Fruit fly (Drosophila melanogaster) whole organism, embryonic: ENCODE measurements around the gene kz.

Source experiments
- BEAF-32 ChIP-seq: fragments of 200-800 bp; sonication (Bioruptor generic); optimal IDR thresholded peaks from 3 replicates; lab custom pipeline; 2017; ENCODE audit warnings: missing biosample characterization, missing genetic modification characterization, mild to moderate bottlenecking, moderate library complexity, missing genetic modification reagents
- Bdp1 ChIP-seq: fragments of 200-800 bp; sonication (Bioruptor generic); optimal IDR thresholded peaks from 3 replicates; lab custom pipeline; 2016; ENCODE audit warnings: missing biosample characterization, missing genetic modification characterization
- CG10209 ChIP-seq: fragments of 200-800 bp; sonication (Bioruptor generic); optimal IDR thresholded peaks from 3 replicates; lab custom pipeline; 2017; ENCODE audit warnings: missing biosample characterization, mild to moderate bottlenecking, missing genetic modification characterization, missing genetic modification reagents
- CG12155 ChIP-seq: fragments of 200-800 bp; sonication (Bioruptor generic); optimal IDR thresholded peaks from 3 replicates; lab custom pipeline; 2016; ENCODE audit warnings: missing biosample characterization, missing genetic modification characterization
- CG1233 ChIP-seq: fragments of 200-800 bp; sonication (Bioruptor generic); optimal IDR thresholded peaks from 4 replicates; lab custom pipeline; 2018; ENCODE audit warnings: missing biosample characterization, mild to moderate bottlenecking, missing genetic modification characterization
- CG13894 ChIP-seq: fragments of 200-800 bp; sonication (Bioruptor generic); optimal IDR thresholded peaks from 3 replicates; lab custom pipeline; 2018; ENCODE audit warnings: missing biosample characterization, mild to moderate bottlenecking, missing genetic modification characterization, moderate library complexity
- CG14860 ChIP-seq: fragments of 200-800 bp; sonication (Bioruptor generic); IDR thresholded peaks from 3 replicates; pipeline ENCODE4 v1.3.6; 2022; ENCODE audit warnings: missing biosample characterization, missing genetic modification characterization; ENCODE audit not compliant: partially characterized antibody
- CG2120 ChIP-seq: fragments of 200-800 bp; sonication (Bioruptor generic); optimal IDR thresholded peaks from 3 replicates; lab custom pipeline; 2016; ENCODE audit warnings: missing biosample characterization, missing genetic modification characterization
- CG31388 ChIP-seq: fragments of 200-800 bp; sonication (Bioruptor generic); optimal IDR thresholded peaks from 2 replicates; lab custom pipeline; 2016; ENCODE audit warnings: missing biosample characterization, missing genetic modification characterization
- CG34422 ChIP-seq: fragments of 200-800 bp; sonication (Bioruptor generic); IDR thresholded peaks from 3 replicates; pipeline ENCODE4 v1.3.6; 2022; ENCODE audit warnings: missing biosample characterization, missing genetic modification characterization
- CG4282 ChIP-seq: fragments of 200-800 bp; sonication (Bioruptor generic); optimal IDR thresholded peaks from 2 replicates; lab custom pipeline; 2016; ENCODE audit warnings: missing biosample characterization, missing genetic modification characterization
- CG4360 ChIP-seq: fragments of 200-800 bp; sonication (Bioruptor generic); IDR thresholded peaks from 2 replicates; pipeline ENCODE4 v1.3.6; 2022; ENCODE audit warnings: missing biosample characterization, missing genetic modification characterization
- CG5953 ChIP-seq: fragments of 200-800 bp; sonication (Bioruptor generic); IDR thresholded peaks from 2 replicates; pipeline ENCODE4 v1.3.6; 2022; ENCODE audit warnings: missing biosample characterization, missing genetic modification characterization
- CG7357 ChIP-seq: fragments of 200-800 bp; sonication (Bioruptor generic); IDR thresholded peaks from 3 replicates; pipeline ENCODE4 v1.3.6; 2022; ENCODE audit warnings: missing biosample characterization, missing genetic modification characterization
- CG7786 ChIP-seq: fragments of 200-800 bp; sonication (Bioruptor generic); optimal IDR thresholded peaks from 2 replicates; lab custom pipeline; 2016; ENCODE audit warnings: missing biosample characterization, missing genetic modification characterization
- CG7987 ChIP-seq: fragments of 200-800 bp; sonication (Bioruptor generic); optimal IDR thresholded peaks from 2 replicates; lab custom pipeline; 2018; ENCODE audit warnings: missing biosample characterization, mild to moderate bottlenecking, missing genetic modification characterization, moderate library complexity
- CG9215 ChIP-seq: fragments of 200-800 bp; sonication (Bioruptor generic); IDR thresholded peaks from 2 replicates; pipeline ENCODE4 v1.3.6; 2022; ENCODE audit warnings: missing biosample characterization, missing genetic modification characterization
- CkIIα-i1 ChIP-seq: fragments of 200-800 bp; sonication (Bioruptor generic); IDR thresholded peaks from 2 replicates; pipeline ENCODE4 v1.3.6; 2022; ENCODE audit warnings: missing biosample characterization, missing genetic modification characterization
- D19B ChIP-seq: fragments of 200-800 bp; sonication (Bioruptor generic); optimal IDR thresholded peaks from 2 replicates; lab custom pipeline; 2017; ENCODE audit warnings: missing biosample characterization, mild to moderate bottlenecking, missing genetic modification characterization
- Dfd ChIP-seq, 2 experiments: fragments of >200 bp; optimal IDR thresholded peaks; 2 replicates each; lab custom pipeline; 2017; ENCODE audit warnings: missing biosample characterization in 2 of 2, missing genetic modification characterization in 2 of 2
- Elba2 ChIP-seq: fragments of 200-800 bp; sonication (Bioruptor generic); optimal IDR thresholded peaks from 3 replicates; lab custom pipeline; 2016; ENCODE audit warnings: missing biosample characterization, missing genetic modification characterization
- H2.0 ChIP-seq: fragments of 200-800 bp; sonication (Bioruptor generic); IDR thresholded peaks from 2 replicates; pipeline ENCODE4 v1.3.6; 2022; ENCODE audit warnings: missing biosample characterization, missing genetic modification characterization
- HmgD ChIP-seq: fragments of 200-800 bp; sonication (Bioruptor generic); optimal IDR thresholded peaks from 3 replicates; lab custom pipeline; 2016; ENCODE audit warnings: missing biosample characterization, missing genetic modification characterization
- Hr51 ChIP-seq, 2 experiments: fragments of 200-800 bp; sonication (Bioruptor generic); optimal IDR thresholded peaks; 2 replicates in 1 of 2; 3 replicates in 1 of 2; lab custom pipeline; 2016 to 2018; ENCODE audit warnings: missing biosample characterization in 2 of 2, missing genetic modification characterization in 2 of 2, mild to moderate bottlenecking in 1 of 2, moderate library complexity in 1 of 2
- MBD-R2 ChIP-seq: fragments of 200-800 bp; sonication (Bioruptor generic); IDR thresholded peaks from 2 replicates; pipeline ENCODE4 v1.3.6; 2022; ENCODE audit warnings: missing biosample characterization, missing genetic modification characterization
- MESR4 ChIP-seq: fragments of 200-800 bp; sonication (Bioruptor generic); optimal IDR thresholded peaks from 2 replicates; lab custom pipeline; 2018; ENCODE audit warnings: missing biosample characterization, mild to moderate bottlenecking, missing genetic modification characterization, moderate library complexity
- NC2α ChIP-seq: fragments of 200-800 bp; sonication (Bioruptor generic); optimal IDR thresholded peaks from 2 replicates; lab custom pipeline; 2016; ENCODE audit warnings: missing biosample characterization, missing genetic modification characterization
- NC2β ChIP-seq: fragments of 200-800 bp; sonication (Bioruptor generic); optimal IDR thresholded peaks from 2 replicates; lab custom pipeline; 2016; ENCODE audit warnings: missing biosample characterization, missing genetic modification characterization
- NK7.1 ChIP-seq: fragments of 200-800 bp; sonication (Bioruptor generic); optimal IDR thresholded peaks from 3 replicates; lab custom pipeline; 2016; ENCODE audit warnings: missing biosample characterization, missing genetic modification characterization
- Taf1 ChIP-seq: fragments of 200-800 bp; sonication (Bioruptor generic); IDR thresholded peaks from 2 replicates; pipeline ENCODE4 v1.3.6; 2022; ENCODE audit warnings: missing biosample characterization, missing genetic modification characterization
- ab ChIP-seq: fragments of 200-800 bp; sonication (Bioruptor generic); optimal IDR thresholded peaks from 2 replicates; lab custom pipeline; 2016; ENCODE audit warnings: missing biosample characterization, missing genetic modification characterization
- ase ChIP-seq: fragments of 200-800 bp; sonication (Bioruptor generic); IDR thresholded peaks from 3 replicates; pipeline ENCODE4 v1.3.6; 2022; ENCODE audit warnings: missing biosample characterization, missing genetic modification characterization
- bsh ChIP-seq, 2 experiments: fragments of 200-800 bp; sonication (Bioruptor generic); optimal IDR thresholded peaks; 2 replicates each; lab custom pipeline; 2017 to 2018; ENCODE audit warnings: mild to moderate bottlenecking in 2 of 2, missing biosample characterization in 2 of 2, missing genetic modification characterization in 2 of 2, moderate library complexity in 1 of 2
- crc ChIP-seq: fragments of 200-800 bp; sonication (Bioruptor generic); optimal IDR thresholded peaks from 2 replicates; lab custom pipeline; 2016; ENCODE audit warnings: missing biosample characterization, missing genetic modification characterization
- crp ChIP-seq, 2 experiments: fragments of 200-800 bp; sonication (Bioruptor generic); optimal IDR thresholded peaks; 2 replicates in 1 of 2; 3 replicates in 1 of 2; lab custom pipeline; 2017; ENCODE audit warnings: missing biosample characterization in 2 of 2, missing genetic modification characterization in 2 of 2, mild to moderate bottlenecking in 1 of 2, moderate library complexity in 1 of 2
- dan ChIP-seq: fragments of 200-800 bp; sonication (Bioruptor generic); IDR thresholded peaks from 2 replicates; pipeline ENCODE4 v1.3.6; 2022; ENCODE audit warnings: missing biosample characterization, missing genetic modification characterization
- disco-r ChIP-seq: fragments of 200-800 bp; sonication (Bioruptor generic); optimal IDR thresholded peaks from 2 replicates; lab custom pipeline; 2016; ENCODE audit warnings: missing biosample characterization, missing genetic modification characterization
- ems ChIP-seq: fragments of 200-800 bp; sonication (Bioruptor generic); optimal IDR thresholded peaks from 3 replicates; lab custom pipeline; 2016; ENCODE audit warnings: missing biosample characterization, missing genetic modification characterization
- fu2 ChIP-seq: fragments of 200-800 bp; sonication (Bioruptor generic); optimal IDR thresholded peaks from 2 replicates; lab custom pipeline; 2016; ENCODE audit warnings: missing biosample characterization, missing genetic modification characterization
- knrl ChIP-seq: fragments of 200-800 bp; sonication (Bioruptor generic); IDR thresholded peaks from 3 replicates; pipeline ENCODE4 v1.3.6; 2022; ENCODE audit warnings: missing biosample characterization, missing genetic modification characterization; ENCODE audit not compliant: partially characterized antibody
- mirr ChIP-seq: fragments of 200-800 bp; sonication (Bioruptor generic); optimal IDR thresholded peaks from 3 replicates; lab custom pipeline; 2018; ENCODE audit warnings: missing biosample characterization, mild to moderate bottlenecking, missing genetic modification characterization
- org-1 ChIP-seq: fragments of 200-800 bp; sonication (Bioruptor generic); optimal IDR thresholded peaks from 2 replicates; lab custom pipeline; 2017; ENCODE audit warnings: missing biosample characterization, missing genetic modification characterization
- prd ChIP-seq, 3 experiments: fragments of >200 bp in 2 of 3; fragments of 200-800 bp in 1 of 3; sonication (Bioruptor generic) in 1 of 3; optimal IDR thresholded peaks in 2 of 3; IDR thresholded peaks in 1 of 3; 2 replicates in 2 of 3; 3 replicates in 1 of 3; pipeline versions ENCODE4 v1.3.6 to Lab custom; 2017 to 2022; ENCODE audit warnings: missing biosample characterization in 1 of 3, missing genetic modification characterization in 1 of 3
- psq ChIP-seq: fragments of 200-800 bp; sonication (Bioruptor generic); optimal IDR thresholded peaks from 2 replicates; lab custom pipeline; 2017; ENCODE audit warnings: missing biosample characterization, missing genetic modification characterization
- sc ChIP-seq, 3 experiments: fragments of >200 bp in 2 of 3; fragments of 200-800 bp in 1 of 3; sonication (Bioruptor generic) in 1 of 3; optimal IDR thresholded peaks; 2 replicates in 2 of 3; 3 replicates in 1 of 3; lab custom pipeline; 2017; ENCODE audit warnings: mild to moderate bottlenecking in 1 of 3, missing biosample characterization in 1 of 3, missing genetic modification characterization in 1 of 3, missing genetic modification reagents in 1 of 3
- shn ChIP-seq: fragments of 200-800 bp; sonication (Bioruptor generic); optimal IDR thresholded peaks from 3 replicates; lab custom pipeline; 2016; ENCODE audit warnings: missing biosample characterization, missing genetic modification characterization
- sisA ChIP-seq: fragments of 200-800 bp; sonication (Bioruptor generic); IDR thresholded peaks from 2 replicates; pipeline ENCODE4 v1.3.6; 2022; ENCODE audit warnings: missing biosample characterization, missing genetic modification characterization
- trh ChIP-seq: fragments of 200-800 bp; sonication (Bioruptor generic); optimal IDR thresholded peaks from 2 replicates; lab custom pipeline; 2016; ENCODE audit warnings: missing biosample characterization, missing genetic modification characterization
- tx ChIP-seq: fragments of 200-800 bp; sonication (Bioruptor generic); optimal IDR thresholded peaks from 2 replicates; lab custom pipeline; 2016; ENCODE audit warnings: missing biosample characterization, missing genetic modification characterization
- vvl ChIP-seq: fragments of 200-800 bp; sonication (Bioruptor generic); IDR thresholded peaks from 2 replicates; pipeline ENCODE4 v1.3.6; 2022; ENCODE audit warnings: missing biosample characterization, missing genetic modification characterization
- zen ChIP-seq: fragments of 200-800 bp; sonication (Bioruptor generic); optimal IDR thresholded peaks from 3 replicates; lab custom pipeline; 2018; ENCODE audit warnings: missing biosample characterization, mild to moderate bottlenecking, missing genetic modification characterization, moderate library complexity

The kz gene

DNA sequence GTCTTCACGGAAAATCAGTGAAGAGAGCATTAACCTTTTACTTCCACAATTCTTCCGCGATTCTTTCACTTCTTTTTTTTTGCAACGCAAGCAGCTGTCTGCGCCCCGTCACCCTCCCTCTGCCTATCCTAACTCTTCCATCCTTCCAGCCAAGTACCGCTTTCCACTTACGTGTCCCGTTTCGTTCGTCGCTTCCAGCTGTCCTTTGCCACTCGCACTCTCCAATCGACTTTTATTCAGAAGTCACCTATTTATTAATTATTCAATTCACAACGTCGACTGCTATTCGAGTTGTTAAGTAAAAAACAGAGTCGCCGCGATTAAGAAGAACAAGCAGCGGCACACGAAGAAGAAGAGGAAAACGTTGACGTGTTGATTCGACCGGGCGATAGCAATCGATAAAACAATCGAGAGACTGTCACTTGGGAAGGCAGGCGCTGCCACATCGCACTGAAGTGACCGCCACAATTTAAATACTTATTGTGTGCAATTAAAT is 32.9 kb upstream of the kz start, which contains the start of gene Grp170 (continued):
- TF ChIP-seq CG34422 (GFP tag; lab: Robert Waterston, UW): peak; percentile 88; the same call in 2 of the 3 replicates
- no peak for TF ChIP-seq shn (GFP tag; lab: Kevin White, UChicago)
- no peak for TF ChIP-seq CG4282 (GFP tag; lab: Kevin White, UChicago)
- TF ChIP-seq knrl (GFP tag; lab: Robert Waterston, UW): peak; percentile 87
- TF ChIP-seq Dfd (GFP tag; optimal IDR thresholded peaks at IDR 0.05; lab: Kevin White, UChicago): no peak
- TF ChIP-seq CG7987 (GFP tag; lab: Kevin White, UChicago): peak; percentile 19
- no peak for TF ChIP-seq zen (tag; lab: Kevin White, UChicago)
- TF ChIP-seq fu2 (GFP tag; lab: Kevin White, UChicago): no peak
- no peak for TF ChIP-seq crc
- TF ChIP-seq NK7.1: no peak
- no peak for TF ChIP-seq H2.0 (GFP tag; lab: Robert Waterston, UW)
- TF ChIP-seq dan (GFP tag; lab: Robert Waterston, UW): no peak
- peak; percentile 91 for TF ChIP-seq BEAF-32
- TF ChIP-seq Taf1 (GFP tag; lab: Robert Waterston, UW): no peak
- no peak for TF ChIP-seq trh (GFP tag; lab: Kevin White, UChicago)
- TF ChIP-seq CG12155 (GFP tag; lab: Kevin White, UChicago): no peak
- no peak for TF ChIP-seq CG7786 (GFP tag; lab: Kevin White, UChicago)
- no peak for TF ChIP-seq psq (GFP tag; lab: Kevin White, UChicago)
- no peak for TF ChIP-seq CG5953 (GFP tag; lab: Robert Waterston, UW)
- TF ChIP-seq prd (optimal IDR thresholded peaks at IDR 0.05; lab: Kevin White, UChicago): no peak
- no peak for TF ChIP-seq prd (GFP tag; IDR thresholded peaks at IDR 0.05; lab: Robert Waterston, UW)
- no peak for TF ChIP-seq tx (GFP tag; lab: Kevin White, UChicago)
- peak in 1 of 2 experiments; percentile 53 for TF ChIP-seq crp (GFP tag; optimal IDR thresholded peaks at IDR 0.05; lab: Kevin White, UChicago)
- TF ChIP-seq MBD-R2 (GFP tag; lab: Robert Waterston, UW): peak; percentile 56; the same call in 1 of the 2 replicates
- TF ChIP-seq org-1 (GFP tag; lab: Kevin White, UChicago): no peak
- no peak for TF ChIP-seq CG1233 (GFP tag; lab: Kevin White, UChicago)
- TF ChIP-seq MESR4: peak; percentile 86
- TF ChIP-seq Elba2 (GFP tag; lab: Kevin White, UChicago): no peak
- no peak for TF ChIP-seq disco-r (GFP tag; lab: Kevin White, UChicago)
- TF ChIP-seq CG14860 (GFP tag; lab: Robert Waterston, UW): peak; percentile 78
- no peak for TF ChIP-seq bsh (GFP tag; optimal IDR thresholded peaks at IDR 0.05; lab: Kevin White, UChicago)
- TF ChIP-seq NC2β (GFP tag; lab: Kevin White, UChicago): no peak
- TF ChIP-seq sisA (GFP tag; lab: Robert Waterston, UW): no peak
- TF ChIP-seq CG9215 (GFP tag; lab: Robert Waterston, UW): no peak
- no peak for TF ChIP-seq ab
- no peak for TF ChIP-seq CkIIα-i1 (GFP tag; lab: Robert Waterston, UW)
- TF ChIP-seq vvl: no peak
- TF ChIP-seq ase (GFP tag; lab: Robert Waterston, UW): no peak
- TF ChIP-seq CG13894 (tag; lab: Kevin White, UChicago): peak; percentile 35
- no peak for TF ChIP-seq NC2α
- peak; percentile 2 for TF ChIP-seq ems
- no peak for TF ChIP-seq D19B (GFP tag; lab: Kevin White, UChicago)
- no peak for TF ChIP-seq CG7357 (GFP tag; lab: Robert Waterston, UW)
- TF ChIP-seq CG4360 (GFP tag; lab: Robert Waterston, UW): no peak
- TF ChIP-seq CG2120 (GFP tag; lab: Kevin White, UChicago): no peak
- TF ChIP-seq mirr (GFP tag; lab: Kevin White, UChicago): no peak
- TF ChIP-seq sc (optimal IDR thresholded peaks at IDR 0.05; lab: Kevin White, UChicago): no peak
- no peak for TF ChIP-seq sc (GFP tag; optimal IDR thresholded peaks at IDR 0.05; lab: Kevin White, UChicago)
- TF ChIP-seq CG31388: no peak
- TF ChIP-seq CG10209 (GFP tag; lab: Kevin White, UChicago): no peak
- no peak for TF ChIP-seq Hr51 (GFP tag; optimal IDR thresholded peaks at IDR 0.05; lab: Kevin White, UChicago)
- TF ChIP-seq HmgD (GFP tag; lab: Kevin White, UChicago): no peak
- no peak for TF ChIP-seq Bdp1 (GFP tag; lab: Kevin White, UChicago)
